Fruit fly (Drosophila melanogaster): ENCODE data around the gene Rab19.

DNA sequence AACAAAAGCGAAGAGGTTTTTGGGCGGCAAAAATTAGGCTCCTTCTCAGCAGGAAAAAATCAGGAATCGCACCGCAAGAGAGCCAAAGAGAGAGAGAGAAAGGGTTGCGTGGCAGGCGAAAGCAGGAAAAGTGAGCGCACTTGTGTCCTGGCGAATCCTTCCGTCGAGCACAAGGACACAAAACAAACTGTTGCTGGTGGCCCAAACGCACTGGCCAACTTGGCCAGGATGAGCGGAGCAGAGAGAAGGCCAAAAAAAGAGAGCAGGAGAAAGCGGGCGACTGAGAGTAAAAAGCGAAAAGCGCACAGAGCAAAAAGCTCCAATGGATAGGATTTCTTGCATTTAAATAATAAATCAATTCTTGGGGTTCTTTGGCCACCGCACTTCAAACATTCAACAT is 11.5 kb upstream of the Rab19 start:
- TF ChIP-seq psq (optimal IDR thresholded peaks at IDR 0.05) (no peak), ttk (optimal IDR thresholded peaks at IDR 0.05) (no peak), h (optimal IDR thresholded peaks at IDR 0.05) (no peak), Sin3A (optimal IDR thresholded peaks at IDR 0.05) (no peak), Myc (optimal IDR thresholded peaks at IDR 0.05) (no peak), insv (optimal IDR thresholded peaks at IDR 0.05) (no peak)
